Worm (Caenorhabditis elegans) whole organism, young adult: Measurements from ENCODE around the gene M7.8.

Experiments
- ama-1 ChIP-seq, 3 experiments: fragments of 150-350 bp in 1 of 3; sonication (generic microtip) in 2 of 3; optimal IDR thresholded peaks; 2 replicates each; lab custom pipeline; 2014 to 2018; ENCODE audit warnings: missing biosample characterization in 2 of 3, missing genetic modification characterization in 2 of 3, missing genetic modification reagents in 2 of 3
- bed-1 ChIP-seq: fragments of 200-800 bp; sonication (Bioruptor generic); IDR thresholded peaks from 2 replicates; pipeline ENCODE4 v1.3.6; 2022; ENCODE audit warnings: missing genetic modification reagents, missing genetic modification characterization, missing compliant biosample characterization
- ceh-27 ChIP-seq: fragments of 200-800 bp; sonication (Bioruptor generic); optimal IDR thresholded peaks from 2 replicates; lab custom pipeline; 2018; ENCODE audit warnings: mild to moderate bottlenecking, missing genetic modification characterization, moderate library complexity, missing compliant biosample characterization
- dpl-1 ChIP-seq: fragments of 150-350 bp; optimal IDR thresholded peaks from 2 replicates; lab custom pipeline; 2014; ENCODE audit warnings: missing biosample characterization, missing genetic modification reagents, missing genetic modification characterization
- hlh-12 ChIP-seq: sonication (generic microtip); optimal IDR thresholded peaks from 2 replicates; lab custom pipeline; 2016; ENCODE audit warnings: missing genetic modification characterization, missing compliant biosample characterization
- nhr-179 ChIP-seq: sonication (generic microtip); optimal IDR thresholded peaks from 2 replicates; lab custom pipeline; 2016; ENCODE audit warnings: mild to moderate bottlenecking, missing genetic modification characterization, missing compliant biosample characterization
- repo-1 ChIP-seq: sonication (generic microtip); optimal IDR thresholded peaks from 2 replicates; lab custom pipeline; 2017; ENCODE audit warnings: mild to moderate bottlenecking, missing genetic modification characterization, missing compliant biosample characterization
- sea-2 ChIP-seq: fragments of 200-800 bp; sonication (Bioruptor generic); IDR thresholded peaks from 2 replicates; pipeline ENCODE4 v1.3.6; 2022; ENCODE audit warnings: missing genetic modification characterization, missing compliant biosample characterization
- unc-62 ChIP-seq: fragments of 150-350 bp; optimal IDR thresholded peaks from 2 replicates; lab custom pipeline; 2014; ENCODE audit warnings: missing biosample characterization, missing genetic modification reagents, missing genetic modification characterization

DNA sequence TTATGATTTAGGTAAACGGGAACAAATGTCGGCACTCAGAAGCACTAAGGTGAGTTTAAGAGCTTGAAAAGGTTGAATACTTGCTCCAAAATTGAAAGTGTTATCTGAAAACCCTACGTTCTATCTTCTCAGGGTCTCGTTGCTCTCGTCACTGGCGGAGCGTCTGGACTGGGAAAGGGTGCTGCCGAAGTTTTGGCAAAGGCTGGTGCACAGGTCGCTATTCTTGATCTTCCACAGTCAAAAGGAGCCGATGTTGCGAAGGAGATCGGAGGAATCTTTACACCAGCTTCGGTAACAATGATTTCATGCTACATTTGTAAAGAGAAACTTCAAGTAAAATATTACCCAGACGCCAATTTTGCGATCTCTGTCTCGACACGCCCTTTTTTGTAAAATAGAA is 36.4 kb upstream of the M7.8 start, which contains the start of gene ard-1:
- no peak for TF ChIP-seq bed-1 (GFP tag; lab: Robert Waterston, UW)
- no peak for TF ChIP-seq dpl-1 (GFP tag; lab: Kevin White, UChicago)
- TF ChIP-seq ceh-27, result no peak
- TF ChIP-seq repo-1 (tag; lab: Kevin White, UChicago), result no peak
- TF ChIP-seq unc-62, result no peak
- TF ChIP-seq hlh-12 (tag; lab: Kevin White, UChicago), result no peak
- TF ChIP-seq ama-1 (optimal IDR thresholded peaks at IDR 0.05; lab: Kevin White, UChicago), result no peak
- no peak for TF ChIP-seq ama-1 (GFP tag; optimal IDR thresholded peaks at IDR 0.05; lab: Kevin White, UChicago)
- no peak for TF ChIP-seq sea-2 (GFP tag; lab: Robert Waterston, UW)
- TF ChIP-seq nhr-179 (tag; lab: Kevin White, UChicago), result no peak
